Worm (Caenorhabditis elegans): Measurements from ENCODE around the gene arrd-11.

arrd-11 gene

ce11 chrII:13737751-13738525 is 25.3 kb upstream of the arrd-11 start (continued):
- TF ChIP-seq sox-4 (tag; optimal IDR thresholded peaks at IDR 0.05) (no peak), unc-98 (GFP tag; IDR thresholded peaks at IDR 0.05) (no peak), nhr-47 (tag; optimal IDR thresholded peaks at IDR 0.05) (no peak), swsn-7 (tag; optimal IDR thresholded peaks at IDR 0.05) (no peak), grh-1 (GFP tag; IDR thresholded peaks at IDR 0.05) (no peak), ceh-88 (GFP tag; IDR thresholded peaks at IDR 0.05) (no peak), fkh-8 (tag; optimal IDR thresholded peaks at IDR 0.05) (no peak), hlh-4 (tag; optimal IDR thresholded peaks at IDR 0.05) (no peak), ets-5 (GFP tag; IDR thresholded peaks at IDR 0.05) (no peak), snpc-4 (tag; optimal IDR thresholded peaks at IDR 0.05) (no peak), lsy-2 (tag; optimal IDR thresholded peaks at IDR 0.05) (no peak), fos-1 (tag; optimal IDR thresholded peaks at IDR 0.05) (no peak), lin-15B (tag; optimal IDR thresholded peaks at IDR 0.05) (no peak), zag-1 (tag; optimal IDR thresholded peaks at IDR 0.05) (no peak), nhr-20 (tag; optimal IDR thresholded peaks at IDR 0.05) (peak; percentile 50), nhr-237 (tag; optimal IDR thresholded peaks at IDR 0.05) (no peak), ama-1 (optimal IDR thresholded peaks at IDR 0.05) (no peak), nhr-84 (tag; optimal IDR thresholded peaks at IDR 0.05) (no peak), ces-1 (GFP tag; optimal IDR thresholded peaks at IDR 0.05) (no peak), sup-37 (GFP tag; optimal IDR thresholded peaks at IDR 0.05) (no peak), tbx-2 (tag; optimal IDR thresholded peaks at IDR 0.05) (peak; percentile 43), ceh-63 (GFP tag; optimal IDR thresholded peaks at IDR 0.05) (no peak), ztf-4 (tag; optimal IDR thresholded peaks at IDR 0.05) (no peak), efl-1 (optimal IDR thresholded peaks at IDR 0.05) (no peak), efl-1 (GFP tag; optimal IDR thresholded peaks at IDR 0.05 in 1 of 2) (no peak), aly-2 (tag; optimal IDR thresholded peaks at IDR 0.05) (no peak), nhr-71 (tag; optimal IDR thresholded peaks at IDR 0.05) (peak; percentile 58), nhr-77 (tag; optimal IDR thresholded peaks at IDR 0.05) (no peak), ceh-90 (tag; optimal IDR thresholded peaks at IDR 0.05) (no peak), alr-1 (tag; optimal IDR thresholded peaks at IDR 0.05; ENCODE audit: borderline replicate concordance) (no peak), unc-30 (tag; optimal IDR thresholded peaks at IDR 0.05) (no peak), nhr-76 (tag; optimal IDR thresholded peaks at IDR 0.05) (no peak), unc-86 (tag; optimal IDR thresholded peaks at IDR 0.05) (no peak), ceh-8 (GFP tag; optimal IDR thresholded peaks at IDR 0.05) (no peak), pax-3 (tag; optimal IDR thresholded peaks at IDR 0.05) (no peak), C34B4.2 (tag; optimal IDR thresholded peaks at IDR 0.05) (no peak), zip-4 (GFP tag; optimal IDR thresholded peaks at IDR 0.05) (no peak), efl-3 (GFP tag; optimal IDR thresholded peaks at IDR 0.05) (no peak), lin-14 (GFP tag; optimal IDR thresholded peaks at IDR 0.05) (peak; percentile 66), unc-62 (GFP tag; optimal IDR thresholded peaks at IDR 0.05) (no peak), hpl-2 (GFP tag; optimal IDR thresholded peaks at IDR 0.05) (no peak), snu-23 (GFP tag; optimal IDR thresholded peaks at IDR 0.05) (peak; percentile 10), isw-1 (GFP tag; IDR thresholded peaks at IDR 0.05) (no peak), sptf-1 (tag; optimal IDR thresholded peaks at IDR 0.05) (no peak), nhr-28 (tag; optimal IDR thresholded peaks at IDR 0.05) (no peak), xbp-1 (tag; optimal IDR thresholded peaks at IDR 0.05) (no peak), elt-2 (tag; optimal IDR thresholded peaks at IDR 0.05) (peak; percentile 84), lin-35 (GFP tag; optimal IDR thresholded peaks at IDR 0.05) (peak in 1 of 2 experiments; percentile 18), rnt-1 (tag; optimal IDR thresholded peaks at IDR 0.05) (no peak)

Measured in whole organism, L1 larva.